Worm (Caenorhabditis elegans) whole organism, L4/young adult: Measurements from ENCODE around the gene T11G6.3.

ENCODE experiments used
- W03F9.2 ChIP-seq: fragments of 150-350 bp; optimal IDR thresholded peaks from 2 replicates; lab custom pipeline; 2014; ENCODE audit warnings: missing biosample characterization, missing genetic modification characterization
- dao-5 ChIP-seq: sonication (generic microtip); optimal IDR thresholded peaks from 2 replicates; lab custom pipeline; 2016; ENCODE audit warnings: missing genotype, missing genetic modification characterization, moderate library complexity, missing compliant biosample characterization
- him-1 ChIP-seq: sonication (generic microtip); optimal IDR thresholded peaks from 2 replicates; lab custom pipeline; 2016; ENCODE audit warnings: missing genotype, missing genetic modification reagents, missing genetic modification characterization, missing compliant biosample characterization

The T11G6.3 gene

ce11 chrIV:10819049-10819448 is 36.0 kb downstream of the T11G6.3 start:
- no peak for TF ChIP-seq him-1 (tag; lab: Kevin White, UChicago)

ce11 chrIV:10817030-10817429 is 38.0 kb downstream of the T11G6.3 start:
- TF ChIP-seq W03F9.2 (no peak), him-1 (tag; lab: Kevin White, UChicago) (no peak), dao-5 (no peak)

DNA sequence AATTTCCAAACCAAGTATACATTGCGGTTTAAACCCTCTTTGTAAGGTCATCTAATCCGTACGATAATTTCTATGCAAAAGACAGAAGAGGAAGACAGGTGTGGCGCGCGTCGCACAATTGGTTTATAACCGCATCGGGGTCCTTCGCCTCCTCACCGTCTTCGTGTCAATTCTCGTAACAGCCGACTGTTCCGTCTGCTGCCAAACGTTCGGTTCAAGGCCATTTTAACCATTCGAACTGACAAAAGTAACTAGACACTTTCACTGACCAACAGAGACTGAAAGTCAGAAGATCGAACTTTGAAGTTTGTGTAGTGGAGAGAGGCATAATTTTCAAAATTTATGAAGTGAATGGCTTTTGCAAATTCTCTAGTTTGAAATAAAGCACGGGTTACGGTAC is 39.1 kb downstream of the T11G6.3 start:
- TF ChIP-seq W03F9.2 (no peak), dao-5 (no peak)

DNA sequence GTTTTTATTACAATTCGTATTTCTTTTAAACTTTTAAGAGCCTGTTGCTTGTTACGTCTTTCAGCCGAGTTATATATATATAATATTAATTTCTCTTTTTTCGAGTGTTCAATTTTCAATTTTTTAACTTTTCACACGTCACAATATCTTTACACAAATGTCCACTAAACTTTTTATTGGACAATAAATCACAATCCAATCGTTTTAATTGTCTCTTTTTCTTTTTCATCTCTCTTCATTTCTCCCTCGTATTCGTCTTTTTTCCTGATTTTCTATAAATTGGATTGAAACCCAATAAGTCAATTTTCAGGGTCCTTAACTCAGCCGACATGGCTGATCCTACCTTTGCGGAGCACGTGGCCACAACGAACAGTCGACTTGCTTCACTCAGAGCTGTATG is 42.9 kb downstream of the T11G6.3 start, which contains the start of gene miz-1:
Gene miz-1, plus strand, starts transcription at position 301 of the 400 bp plus-strand sequence.
- TF ChIP-seq dao-5, result no peak
- TF ChIP-seq him-1 (tag; lab: Kevin White, UChicago), result no peak
- TF ChIP-seq W03F9.2, result no peak

- TF ChIP-seq him-1 (tag; lab: Kevin White, UChicago) (no peak), W03F9.2 (no peak), dao-5 (no peak)
Measured at ce11 chrIV:10811388-10811787, 43.6 kb downstream of the T11G6.3 start.

DNA sequence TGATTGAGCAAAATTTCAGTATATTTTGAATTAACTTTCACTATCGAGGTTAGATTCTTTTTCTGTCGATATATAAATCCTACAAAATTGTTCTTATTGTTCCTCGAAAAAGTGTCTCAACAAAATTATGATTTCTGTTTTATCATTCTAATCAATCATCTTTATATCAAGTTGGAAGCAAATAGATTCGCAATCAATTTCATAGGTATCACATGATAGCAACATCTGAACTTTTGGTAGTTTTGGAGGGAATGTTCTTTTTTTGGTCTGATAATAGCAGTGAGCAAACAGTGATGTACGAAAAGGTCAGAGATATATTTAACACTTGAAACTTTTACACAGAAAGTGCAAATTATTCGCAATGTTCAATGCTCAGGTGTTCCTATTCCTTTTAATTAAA is 44.2 kb downstream of the T11G6.3 start:
- TF ChIP-seq W03F9.2, result no peak
- TF ChIP-seq him-1 (tag; lab: Kevin White, UChicago), result no peak
- TF ChIP-seq dao-5, result no peak

DNA sequence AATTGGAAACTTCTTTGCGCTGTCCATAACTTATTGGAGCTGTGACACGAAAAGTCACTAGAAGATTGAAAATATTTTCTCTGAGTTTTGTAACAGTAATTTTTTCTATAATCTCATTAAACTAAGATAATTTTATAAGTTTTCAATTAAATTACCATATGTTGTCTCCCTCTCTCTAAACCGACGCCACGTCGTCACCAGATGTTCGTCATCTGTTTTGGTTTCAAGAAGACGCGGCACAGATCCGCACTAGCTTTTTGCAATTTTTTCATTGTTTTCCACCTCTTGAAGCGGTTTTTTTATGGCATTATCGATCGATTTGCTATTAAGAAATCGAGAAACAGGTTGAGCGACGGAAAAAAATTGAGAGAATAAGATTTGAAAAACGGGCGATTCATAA is 51.1 kb downstream of the T11G6.3 start:
- TF ChIP-seq him-1 (tag; lab: Kevin White, UChicago) (no peak), dao-5 (no peak), W03F9.2 (no peak)
